ENCODE assay signal across 1 fruit fly cellular context in genomic region chr3R:8947757-8948428, dm6.
TF ChIP-seq lines count a peak whose summit lies in the region.

No protein-coding gene starts in this region.

TF ChIP-seq in whole organism, embryonic, 481 proteins besides CTCF, POLR2A, EP300 and RAD21 (continued from another document and continues in another):
- no peak for TF ChIP-seq tio (GFP tag; optimal IDR thresholded peaks at IDR 0.05; lab: Kevin White, UChicago)
- TF ChIP-seq B-H2 (GFP tag; optimal IDR thresholded peaks at IDR 0.05; lab: Kevin White, UChicago): no peak
- no peak for TF ChIP-seq cato (GFP tag; optimal IDR thresholded peaks at IDR 0.05; lab: Kevin White, UChicago; ENCODE audit: borderline replicate concordance)
- TF ChIP-seq emc (GFP tag; optimal IDR thresholded peaks at IDR 0.05; lab: Kevin White, UChicago): no peak
- TF ChIP-seq Med (GFP tag; lab: Kevin White, UChicago): peak; percentile 47
- TF ChIP-seq dimm (GFP tag; IDR thresholded peaks at IDR 0.05; lab: Robert Waterston, UW): no peak
- TF ChIP-seq pb (GFP tag; optimal IDR thresholded peaks at IDR 0.05; lab: Kevin White, UChicago): no peak
- no peak for TF ChIP-seq CG12769 (tag; optimal IDR thresholded peaks at IDR 0.05; lab: Kevin White, UChicago)
- TF ChIP-seq CG4360 (GFP tag; IDR thresholded peaks at IDR 0.05; lab: Robert Waterston, UW): peak; percentile 73
- no peak for TF ChIP-seq CG8089 (GFP tag; optimal IDR thresholded peaks at IDR 0.05; lab: Kevin White, UChicago)
- TF ChIP-seq CG17612 (GFP tag; IDR thresholded peaks at IDR 0.05; lab: Robert Waterston, UW): no peak
- TF ChIP-seq CG17912 (GFP tag; optimal IDR thresholded peaks at IDR 0.05; lab: Kevin White, UChicago): no peak
- TF ChIP-seq ac (GFP tag; optimal IDR thresholded peaks at IDR 0.05; lab: Kevin White, UChicago): no peak
- TF ChIP-seq Xbp1 (GFP tag; optimal IDR thresholded peaks at IDR 0.05; lab: Kevin White, UChicago): no peak
- TF ChIP-seq CG2712 (tag; optimal IDR thresholded peaks at IDR 0.05; lab: Kevin White, UChicago): peak; percentile 52
- no peak for TF ChIP-seq kah (GFP tag; optimal IDR thresholded peaks at IDR 0.05; lab: Kevin White, UChicago)
- TF ChIP-seq wek (GFP tag; optimal IDR thresholded peaks at IDR 0.05; lab: Kevin White, UChicago): no peak
- TF ChIP-seq cg (GFP tag; optimal IDR thresholded peaks at IDR 0.05; lab: Kevin White, UChicago): no peak
- TF ChIP-seq CG3726 (GFP tag; IDR thresholded peaks at IDR 0.05; lab: Robert Waterston, UW): no peak
- no peak for TF ChIP-seq CG11456 (GFP tag; IDR thresholded peaks at IDR 0.05; lab: Robert Waterston, UW)
- no peak for TF ChIP-seq dmrt11E (tag; optimal IDR thresholded peaks at IDR 0.05; lab: Kevin White, UChicago)
- TF ChIP-seq Ssrp (tag; optimal IDR thresholded peaks at IDR 0.05; lab: Kevin White, UChicago): peak; percentile 38
- peak; percentile 20 for TF ChIP-seq ATbp (GFP tag; optimal IDR thresholded peaks at IDR 0.05; lab: Kevin White, UChicago)
- TF ChIP-seq esg (GFP tag; conservative IDR thresholded peaks at IDR 0.05; lab: Robert Waterston, UW): no peak
- peak; percentile 31 for TF ChIP-seq phol (tag; optimal IDR thresholded peaks at IDR 0.05; lab: Kevin White, UChicago)
- TF ChIP-seq chn (GFP tag; optimal IDR thresholded peaks at IDR 0.05; lab: Kevin White, UChicago): no peak
- no peak for TF ChIP-seq CG13424 (tag; optimal IDR thresholded peaks at IDR 0.05; lab: Kevin White, UChicago)
- no peak for TF ChIP-seq tap (tag; optimal IDR thresholded peaks at IDR 0.05; lab: Kevin White, UChicago)
- no peak for TF ChIP-seq sob (GFP tag; IDR thresholded peaks at IDR 0.05; lab: Robert Waterston, UW)
- TF ChIP-seq CG30403 (GFP tag; optimal IDR thresholded peaks at IDR 0.05; lab: Kevin White, UChicago): no peak
- TF ChIP-seq Mes4 (GFP tag; optimal IDR thresholded peaks at IDR 0.05; lab: Kevin White, UChicago): no peak
- no peak for TF ChIP-seq Nf-YC (tag; optimal IDR thresholded peaks at IDR 0.05; lab: Kevin White, UChicago)
- no peak for TF ChIP-seq ato (GFP tag; IDR thresholded peaks at IDR 0.05; lab: Robert Waterston, UW; ENCODE audit: partially characterized antibody)
- TF ChIP-seq CG17568 (GFP tag; optimal IDR thresholded peaks at IDR 0.05; lab: Kevin White, UChicago): no peak
- TF ChIP-seq ash1 (GFP tag; optimal IDR thresholded peaks at IDR 0.05; lab: Kevin White, UChicago): no peak
- TF ChIP-seq CG8388 (GFP tag; optimal IDR thresholded peaks at IDR 0.05; lab: Kevin White, UChicago): peak; percentile 38
- no peak for TF ChIP-seq Usf (GFP tag; optimal IDR thresholded peaks at IDR 0.05; lab: Kevin White, UChicago)
- TF ChIP-seq Hr3 (GFP tag; optimal IDR thresholded peaks at IDR 0.05; lab: Kevin White, UChicago): no peak
- no peak for TF ChIP-seq dm (GFP tag; optimal IDR thresholded peaks at IDR 0.05; lab: Kevin White, UChicago)
- TF ChIP-seq CG1792 (GFP tag; optimal IDR thresholded peaks at IDR 0.05; lab: Kevin White, UChicago): no peak
- TF ChIP-seq fru (optimal IDR thresholded peaks at IDR 0.05; lab: Kevin White, UChicago): no peak
- TF ChIP-seq danr (GFP tag; IDR thresholded peaks at IDR 0.05; lab: Robert Waterston, UW): no peak
- TF ChIP-seq CG32532 (GFP tag; IDR thresholded peaks at IDR 0.05; lab: Robert Waterston, UW): no peak
- TF ChIP-seq Lpt (GFP tag; optimal IDR thresholded peaks at IDR 0.05; lab: Kevin White, UChicago): no peak
- TF ChIP-seq MTF-1 (GFP tag; optimal IDR thresholded peaks at IDR 0.05; lab: Kevin White, UChicago; ENCODE audit: borderline replicate concordance): no peak
- no peak for TF ChIP-seq z (GFP tag; IDR thresholded peaks at IDR 0.05; lab: Robert Waterston, UW)
- no peak for TF ChIP-seq sr (GFP tag; IDR thresholded peaks at IDR 0.05; lab: Robert Waterston, UW)
- TF ChIP-seq Atf3 (GFP tag; optimal IDR thresholded peaks at IDR 0.05; lab: Kevin White, UChicago): no peak
- TF ChIP-seq Hey (tag; optimal IDR thresholded peaks at IDR 0.05; lab: Kevin White, UChicago): no peak
- peak; percentile 17 for TF ChIP-seq CG12391 (tag; optimal IDR thresholded peaks at IDR 0.05; lab: Kevin White, UChicago)
- no peak for TF ChIP-seq CG9797 (GFP tag; optimal IDR thresholded peaks at IDR 0.05; lab: Kevin White, UChicago)
- no peak for TF ChIP-seq aop (GFP tag; IDR thresholded peaks at IDR 0.05; lab: Robert Waterston, UW)
- no peak for TF ChIP-seq NC2α (GFP tag; optimal IDR thresholded peaks at IDR 0.05; lab: Kevin White, UChicago)
- no peak for TF ChIP-seq dysf (GFP tag; IDR thresholded peaks at IDR 0.05; lab: Robert Waterston, UW)
- TF ChIP-seq CG8478 (optimal IDR thresholded peaks at IDR 0.05; lab: Kevin White, UChicago): no peak
- TF ChIP-seq CG7271 (tag; optimal IDR thresholded peaks at IDR 0.05; lab: Kevin White, UChicago): no peak
- no peak for TF ChIP-seq CG14710 (tag; optimal IDR thresholded peaks at IDR 0.05; lab: Kevin White, UChicago)
- no peak for TF ChIP-seq Dfd (GFP tag; optimal IDR thresholded peaks at IDR 0.05; lab: Kevin White, UChicago)
- no peak for TF ChIP-seq inv (GFP tag; IDR thresholded peaks at IDR 0.05; lab: Robert Waterston, UW; ENCODE audit: partially characterized antibody)
- TF ChIP-seq nau (GFP tag; optimal IDR thresholded peaks at IDR 0.05; lab: Kevin White, UChicago): no peak
- TF ChIP-seq gce (GFP tag; IDR thresholded peaks at IDR 0.05; lab: Robert Waterston, UW): no peak
- TF ChIP-seq CG12236 (GFP tag; optimal IDR thresholded peaks at IDR 0.05; lab: Kevin White, UChicago): no peak
- TF ChIP-seq Ets65A (GFP tag; lab: Kevin White, UChicago): no peak
- no peak for TF ChIP-seq CG6791 (GFP tag; IDR thresholded peaks at IDR 0.05; lab: Robert Waterston, UW; ENCODE audit: partially characterized antibody)
- TF ChIP-seq D19A (tag; optimal IDR thresholded peaks at IDR 0.05; lab: Kevin White, UChicago): peak; percentile 85
- TF ChIP-seq H15 (GFP tag; IDR thresholded peaks at IDR 0.05; lab: Robert Waterston, UW): no peak
- no peak for TF ChIP-seq sens (GFP tag; lab: Kevin White, UChicago)
- no peak for TF ChIP-seq CG5180 (GFP tag; optimal IDR thresholded peaks at IDR 0.05; lab: Kevin White, UChicago)
- no peak for TF ChIP-seq gsb-n (tag; optimal IDR thresholded peaks at IDR 0.05; lab: Kevin White, UChicago)
- TF ChIP-seq Neu2 (GFP tag; optimal IDR thresholded peaks at IDR 0.05; lab: Kevin White, UChicago; ENCODE audit: borderline replicate concordance): no peak
- no peak for TF ChIP-seq vnd (GFP tag; IDR thresholded peaks at IDR 0.05; lab: Robert Waterston, UW; ENCODE audit: partially characterized antibody)
- TF ChIP-seq yki (optimal IDR thresholded peaks at IDR 0.05; lab: Kevin White, UChicago): no peak
- TF ChIP-seq unc-4 (GFP tag; IDR thresholded peaks at IDR 0.05; lab: Robert Waterston, UW; ENCODE audit: partially characterized antibody): no peak
- TF ChIP-seq Asciz (GFP tag; optimal IDR thresholded peaks at IDR 0.05; lab: Kevin White, UChicago): no peak
- 0 out of 2 replicates have a peak, but pooled peaks have one; percentile 14 for TF ChIP-seq Drgx (GFP tag; IDR thresholded peaks at IDR 0.05; lab: Robert Waterston, UW)
- TF ChIP-seq CG4854 (GFP tag; optimal IDR thresholded peaks at IDR 0.05; lab: Kevin White, UChicago): no peak
- no peak for TF ChIP-seq gt (GFP tag; IDR thresholded peaks at IDR 0.05; lab: Robert Waterston, UW)
- no peak for TF ChIP-seq wdn (GFP tag; IDR thresholded peaks at IDR 0.05; lab: Robert Waterston, UW)
- no peak for TF ChIP-seq grn (GFP tag; optimal IDR thresholded peaks at IDR 0.05; lab: Kevin White, UChicago)
- TF ChIP-seq vvl (GFP tag; IDR thresholded peaks at IDR 0.05; lab: Robert Waterston, UW): no peak; the same call in 1 of the 2 replicates
- no peak for TF ChIP-seq CG6683 (GFP tag; optimal IDR thresholded peaks at IDR 0.05; lab: Kevin White, UChicago)
- no peak for TF ChIP-seq CG18764 (GFP tag; optimal IDR thresholded peaks at IDR 0.05; lab: Kevin White, UChicago)
- no peak for TF ChIP-seq abd-A (tag; optimal IDR thresholded peaks at IDR 0.05; lab: Kevin White, UChicago)
- TF ChIP-seq sqz (GFP tag; optimal IDR thresholded peaks at IDR 0.05; lab: Kevin White, UChicago): no peak
- TF ChIP-seq klu (GFP tag; IDR thresholded peaks at IDR 0.05; lab: Robert Waterston, UW): no peak
- TF ChIP-seq CG11723 (GFP tag; optimal IDR thresholded peaks at IDR 0.05; lab: Kevin White, UChicago): no peak
- no peak for TF ChIP-seq zen2 (GFP tag; IDR thresholded peaks at IDR 0.05; lab: Robert Waterston, UW; ENCODE audit: partially characterized antibody)
- no peak for TF ChIP-seq CkIIα-i1 (GFP tag; IDR thresholded peaks at IDR 0.05; lab: Robert Waterston, UW)
- TF ChIP-seq CG15479 (GFP tag; optimal IDR thresholded peaks at IDR 0.05; lab: Kevin White, UChicago): no peak
- no peak for TF ChIP-seq ssp (GFP tag; IDR thresholded peaks at IDR 0.05; lab: Robert Waterston, UW)
- TF ChIP-seq CG31224 (GFP tag; IDR thresholded peaks at IDR 0.05; lab: Robert Waterston, UW): no peak
- no peak for TF ChIP-seq ERR (GFP tag; optimal IDR thresholded peaks at IDR 0.05; lab: Kevin White, UChicago)
- no peak for TF ChIP-seq NK7.1 (GFP tag; optimal IDR thresholded peaks at IDR 0.05; lab: Kevin White, UChicago)
- TF ChIP-seq CG14050 (GFP tag; IDR thresholded peaks at IDR 0.05; lab: Robert Waterston, UW): no peak
- peak; percentile 25 for TF ChIP-seq Sox100B (GFP tag; optimal IDR thresholded peaks at IDR 0.05; lab: Kevin White, UChicago)
- no peak for TF ChIP-seq tup (GFP tag; optimal IDR thresholded peaks at IDR 0.05; lab: Kevin White, UChicago)
- TF ChIP-seq Trl (optimal IDR thresholded peaks at IDR 0.05; lab: Kevin White, UChicago): no peak
- no peak for TF ChIP-seq Trl (GFP tag; optimal IDR thresholded peaks at IDR 0.05; lab: Kevin White, UChicago)
- no peak for TF ChIP-seq CG6765 (GFP tag; optimal IDR thresholded peaks at IDR 0.05; lab: Kevin White, UChicago)
- no peak for TF ChIP-seq nerfin-1 (tag; optimal IDR thresholded peaks at IDR 0.05; lab: Kevin White, UChicago)
- TF ChIP-seq CHES-1-like (GFP tag; optimal IDR thresholded peaks at IDR 0.05; lab: Kevin White, UChicago): no peak
- TF ChIP-seq dan (GFP tag; IDR thresholded peaks at IDR 0.05; lab: Robert Waterston, UW): no peak
- no peak for TF ChIP-seq knrl (GFP tag; IDR thresholded peaks at IDR 0.05; lab: Robert Waterston, UW; ENCODE audit: partially characterized antibody)
- no peak for TF ChIP-seq bigmax (GFP tag; optimal IDR thresholded peaks at IDR 0.05; lab: Kevin White, UChicago)
- no peak for TF ChIP-seq fd3F (GFP tag; optimal IDR thresholded peaks at IDR 0.05; lab: Kevin White, UChicago)
- no peak for TF ChIP-seq CG15269 (tag; optimal IDR thresholded peaks at IDR 0.05; lab: Kevin White, UChicago)
- TF ChIP-seq CG10979 (tag; optimal IDR thresholded peaks at IDR 0.05; lab: Kevin White, UChicago): peak; percentile 50
- no peak for TF ChIP-seq CG31365 (tag; optimal IDR thresholded peaks at IDR 0.05; lab: Kevin White, UChicago)
- no peak for TF ChIP-seq CG17186 (GFP tag; optimal IDR thresholded peaks at IDR 0.05; lab: Kevin White, UChicago)
- no peak for TF ChIP-seq bowl (GFP tag; IDR thresholded peaks at IDR 0.05; lab: Robert Waterston, UW)
- TF ChIP-seq zf30C (GFP tag; optimal IDR thresholded peaks at IDR 0.05; lab: Kevin White, UChicago): no peak
- no peak for TF ChIP-seq MESR4 (GFP tag; optimal IDR thresholded peaks at IDR 0.05; lab: Kevin White, UChicago)
- TF ChIP-seq lmd (GFP tag; IDR thresholded peaks at IDR 0.05; lab: Robert Waterston, UW): no peak
- no peak for TF ChIP-seq Bgb (GFP tag; IDR thresholded peaks at IDR 0.05; lab: Robert Waterston, UW; ENCODE audit: partially characterized antibody)
- no peak for TF ChIP-seq CG8281 (tag; optimal IDR thresholded peaks at IDR 0.05; lab: Kevin White, UChicago)
- TF ChIP-seq CG14014 (GFP tag; IDR thresholded peaks at IDR 0.05; lab: Robert Waterston, UW): no peak
- no peak for TF ChIP-seq Rfx (GFP tag; IDR thresholded peaks at IDR 0.05; lab: Robert Waterston, UW)
- TF ChIP-seq CG32772 (GFP tag; IDR thresholded peaks at IDR 0.05; lab: Robert Waterston, UW): no peak
- TF ChIP-seq ap (GFP tag; IDR thresholded peaks at IDR 0.05; lab: Robert Waterston, UW): no peak
- no peak for TF ChIP-seq HLHmδ (GFP tag; optimal IDR thresholded peaks at IDR 0.05; lab: Kevin White, UChicago)
- no peak for TF ChIP-seq ham (GFP tag; IDR thresholded peaks at IDR 0.05; lab: Robert Waterston, UW)
- no peak for TF ChIP-seq CG12299 (tag; optimal IDR thresholded peaks at IDR 0.05; lab: Kevin White, UChicago)
- TF ChIP-seq CG1603 (tag; optimal IDR thresholded peaks at IDR 0.05; lab: Kevin White, UChicago): no peak
- no peak for TF ChIP-seq Mrtf (GFP tag; IDR thresholded peaks at IDR 0.05; lab: Robert Waterston, UW)
- TF ChIP-seq org-1 (GFP tag; optimal IDR thresholded peaks at IDR 0.05; lab: Kevin White, UChicago): no peak
- no peak for TF ChIP-seq CG11695 (GFP tag; IDR thresholded peaks at IDR 0.05; lab: Robert Waterston, UW)
- no peak for TF ChIP-seq sim (GFP tag; IDR thresholded peaks at IDR 0.05; lab: Robert Waterston, UW)
- no peak for TF ChIP-seq Hmr (GFP tag; optimal IDR thresholded peaks at IDR 0.05; lab: Kevin White, UChicago)
- no peak for TF ChIP-seq CG9817 (tag; optimal IDR thresholded peaks at IDR 0.05; lab: Kevin White, UChicago)
- TF ChIP-seq Adf1 (GFP tag; IDR thresholded peaks at IDR 0.05; lab: Robert Waterston, UW): no peak
- TF ChIP-seq CG7357 (GFP tag; IDR thresholded peaks at IDR 0.05; lab: Robert Waterston, UW): no peak
- no peak for TF ChIP-seq Side (GFP tag; optimal IDR thresholded peaks at IDR 0.05; lab: Kevin White, UChicago)
- TF ChIP-seq CG15696 (tag; optimal IDR thresholded peaks at IDR 0.05; lab: Kevin White, UChicago): no peak
- no peak for TF ChIP-seq Tbp (GFP tag; optimal IDR thresholded peaks at IDR 0.05; lab: Kevin White, UChicago)
- TF ChIP-seq Kr (GFP tag; optimal IDR thresholded peaks at IDR 0.05; lab: Kevin White, UChicago): no peak
- TF ChIP-seq CG17829 (tag; optimal IDR thresholded peaks at IDR 0.05; lab: Kevin White, UChicago): peak; percentile 13
- TF ChIP-seq jigr1 (GFP tag; IDR thresholded peaks at IDR 0.05; lab: Robert Waterston, UW): no peak
- peak; percentile 11 for TF ChIP-seq Oli (tag; optimal IDR thresholded peaks at IDR 0.05; lab: Kevin White, UChicago)
- no peak for TF ChIP-seq fd102C (GFP tag; optimal IDR thresholded peaks at IDR 0.05; lab: Kevin White, UChicago)
- TF ChIP-seq CG12155 (GFP tag; optimal IDR thresholded peaks at IDR 0.05; lab: Kevin White, UChicago): no peak
- 0 out of 3 replicates have a peak, but pooled peaks have one; percentile 17 for TF ChIP-seq row (GFP tag; IDR thresholded peaks at IDR 0.05; lab: Robert Waterston, UW)
- no peak for TF ChIP-seq CG17802 (tag; optimal IDR thresholded peaks at IDR 0.05; lab: Kevin White, UChicago)
